Worm (Caenorhabditis elegans) whole organism, young adult: ENCODE results near the gene ZK355.3.

Source experiments
- C06A6.2 ChIP-seq: fragments of 200-800 bp; sonication (Bioruptor generic); conservative IDR thresholded peaks from 2 replicates; pipeline ENCODE4 v1.3.6; 2022; ENCODE audit warnings: missing genetic modification characterization, missing compliant biosample characterization
- F10E7.11 ChIP-seq: sonication (generic microtip); optimal IDR thresholded peaks from 2 replicates; lab custom pipeline; 2017; ENCODE audit warnings: mild to moderate bottlenecking, missing genetic modification characterization, moderate library complexity, missing compliant biosample characterization
- F37B4.10 ChIP-seq: fragments of 200-800 bp; sonication (Bioruptor generic); IDR thresholded peaks from 2 replicates; pipeline ENCODE4 v1.3.6; 2022; ENCODE audit warnings: missing genetic modification characterization, missing compliant biosample characterization
- Y53G8AR.9 ChIP-seq: fragments of 200-800 bp; sonication (Bioruptor generic); conservative IDR thresholded peaks from 2 replicates; pipeline ENCODE4 v1.3.6; 2022; ENCODE audit warnings: missing genetic modification reagents, missing genetic modification characterization, missing compliant biosample characterization
- ZK185.1 ChIP-seq: sonication (generic microtip); optimal IDR thresholded peaks from 2 replicates; lab custom pipeline; 2016; ENCODE audit warnings: mild to moderate bottlenecking, missing genetic modification characterization, missing compliant biosample characterization; ENCODE audit not compliant: poor library complexity, severe bottlenecking
- aptf-3 ChIP-seq: fragments of 200-800 bp; sonication (Bioruptor generic); IDR thresholded peaks from 2 replicates; pipeline ENCODE4 v1.3.6; 2022; ENCODE audit warnings: missing genetic modification characterization, missing compliant biosample characterization
- bed-1 ChIP-seq: fragments of 200-800 bp; sonication (Bioruptor generic); IDR thresholded peaks from 2 replicates; pipeline ENCODE4 v1.3.6; 2022; ENCODE audit warnings: missing genetic modification reagents, missing genetic modification characterization, missing compliant biosample characterization
- chd-7 ChIP-seq: sonication (generic microtip); optimal IDR thresholded peaks from 2 replicates; lab custom pipeline; 2016; ENCODE audit warnings: mild to moderate bottlenecking, missing genetic modification characterization, moderate library complexity, missing compliant biosample characterization
- die-1 ChIP-seq: sonication (generic microtip); optimal IDR thresholded peaks from 2 replicates; lab custom pipeline; 2016; ENCODE audit warnings: missing genotype, mild to moderate bottlenecking, missing genetic modification characterization, missing compliant biosample characterization
- dox-1 ChIP-seq: fragments of 200-800 bp; sonication (Bioruptor generic); IDR thresholded peaks from 2 replicates; pipeline ENCODE4 v1.3.6; 2022; ENCODE audit warnings: missing genetic modification reagents, missing genetic modification characterization, missing compliant biosample characterization
- dpl-1 ChIP-seq: fragments of 150-350 bp; optimal IDR thresholded peaks from 2 replicates; lab custom pipeline; 2014; ENCODE audit warnings: missing biosample characterization, missing genetic modification reagents, missing genetic modification characterization
- egrh-3 ChIP-seq: fragments of 200-800 bp; sonication (Bioruptor generic); IDR thresholded peaks from 2 replicates; pipeline ENCODE4 v1.3.6; 2022; ENCODE audit warnings: missing genetic modification reagents, missing genetic modification characterization, missing compliant biosample characterization
- ets-4 ChIP-seq: fragments of 200-800 bp; sonication (Bioruptor generic); optimal IDR thresholded peaks from 2 replicates; lab custom pipeline; 2018; ENCODE audit warnings: mild to moderate bottlenecking, missing genetic modification characterization, missing compliant biosample characterization
- hlh-26 ChIP-seq: fragments of 200-800 bp; sonication (Bioruptor generic); conservative IDR thresholded peaks from 2 replicates; pipeline ENCODE4 v1.3.6; 2022; ENCODE audit warnings: missing genetic modification reagents, missing genetic modification characterization, missing compliant biosample characterization
- hmg-1.2 ChIP-seq: fragments of 200-800 bp; sonication (Bioruptor generic); IDR thresholded peaks from 2 replicates; pipeline ENCODE4 v1.3.6; 2022; ENCODE audit warnings: missing genetic modification reagents, missing genetic modification characterization, missing compliant biosample characterization
- hmg-20 ChIP-seq: fragments of 200-800 bp; sonication (Bioruptor generic); IDR thresholded peaks from 2 replicates; pipeline ENCODE4 v1.3.6; 2022; ENCODE audit warnings: missing genetic modification reagents, missing genetic modification characterization, missing compliant biosample characterization
- lsy-27 ChIP-seq: sonication (generic microtip); optimal IDR thresholded peaks from 2 replicates; lab custom pipeline; 2017; ENCODE audit warnings: missing genetic modification characterization, mild to moderate bottlenecking, missing compliant biosample characterization, antibody characterized with exemption, missing genotype, borderline replicate concordance; ENCODE audit not compliant: insufficient read depth
- madf-6 ChIP-seq: fragments of 200-800 bp; sonication (Bioruptor generic); IDR thresholded peaks from 2 replicates; pipeline ENCODE4 v1.3.6; 2022; ENCODE audit warnings: missing genetic modification reagents, missing genetic modification characterization, missing compliant biosample characterization
- mcd-1 ChIP-seq: fragments of 200-800 bp; sonication (Bioruptor generic); IDR thresholded peaks from 2 replicates; pipeline ENCODE4 v1.3.6; 2022; ENCODE audit warnings: missing genetic modification reagents, missing genetic modification characterization, missing compliant biosample characterization
- mes-4 ChIP-seq: sonication (generic microtip); optimal IDR thresholded peaks from 2 replicates; lab custom pipeline; 2016; ENCODE audit warnings: missing genotype, missing genetic modification characterization, missing compliant biosample characterization
- nhr-80 ChIP-seq: sonication (generic microtip); optimal IDR thresholded peaks from 2 replicates; lab custom pipeline; 2016; ENCODE audit warnings: missing genetic modification characterization, missing compliant biosample characterization
- rcor-1 ChIP-seq: fragments of 200-800 bp; sonication (Bioruptor generic); IDR thresholded peaks from 2 replicates; pipeline ENCODE4 v1.3.6; 2022; ENCODE audit warnings: missing genetic modification reagents, missing genetic modification characterization, missing compliant biosample characterization
- rec-8 ChIP-seq, 2 experiments: sonication (generic microtip); optimal IDR thresholded peaks; 2 replicates each; lab custom pipeline; 2016; ENCODE audit warnings: mild to moderate bottlenecking in 2 of 2, missing genetic modification characterization in 2 of 2, missing genetic modification reagents in 2 of 2, missing genotype in 2 of 2, missing biosample characterization in 1 of 2, missing compliant biosample characterization in 1 of 2, moderate library complexity in 1 of 2
- snpc-1.1 ChIP-seq: sonication (generic microtip); optimal IDR thresholded peaks from 2 replicates; lab custom pipeline; 2017; ENCODE audit warnings: missing genetic modification characterization, mild to moderate bottlenecking, missing compliant biosample characterization, antibody characterized with exemption, moderate library complexity, missing genotype, missing genetic modification reagents; ENCODE audit not compliant: insufficient read depth
- snpc-3.4 ChIP-seq: sonication (generic microtip); optimal IDR thresholded peaks from 2 replicates; lab custom pipeline; 2017; ENCODE audit warnings: missing genetic modification characterization, mild to moderate bottlenecking, missing compliant biosample characterization, antibody characterized with exemption, moderate library complexity, missing genotype, missing genetic modification reagents
- snpc-4 ChIP-seq, 5 experiments: fragments of 150-350 bp in 1 of 5; sonication (generic microtip) in 4 of 5; optimal IDR thresholded peaks; 2 replicates each; lab custom pipeline; 2014 to 2018; ENCODE audit warnings: missing genetic modification characterization in 5 of 5, missing biosample characterization in 3 of 5, antibody characterized with exemption in 2 of 5, mild to moderate bottlenecking in 2 of 5, missing compliant biosample characterization in 2 of 5, missing genotype in 2 of 5, moderate library complexity in 2 of 5, missing genetic modification reagents in 1 of 5
- sptf-2 ChIP-seq: fragments of 200-800 bp; sonication (Bioruptor generic); optimal IDR thresholded peaks from 2 replicates; lab custom pipeline; 2018; ENCODE audit warnings: mild to moderate bottlenecking, missing genetic modification characterization, missing compliant biosample characterization
- unc-130 ChIP-seq: sonication (generic microtip); optimal IDR thresholded peaks from 2 replicates; lab custom pipeline; 2016; ENCODE audit warnings: missing genetic modification reagents, missing genetic modification characterization, missing compliant biosample characterization
- xnd-1 ChIP-seq: sonication (generic microtip); optimal IDR thresholded peaks from 2 replicates; lab custom pipeline; 2016; ENCODE audit warnings: missing genotype, missing genetic modification reagents, missing genetic modification characterization, missing compliant biosample characterization
- zfh-2 ChIP-seq: fragments of 200-800 bp; sonication (Bioruptor generic); conservative IDR thresholded peaks from 2 replicates; pipeline ENCODE4 v1.3.6; 2022; ENCODE audit warnings: missing genetic modification reagents, missing genetic modification characterization, missing compliant biosample characterization
- ztf-28 ChIP-seq: fragments of 200-800 bp; sonication (Bioruptor generic); IDR thresholded peaks from 2 replicates; pipeline ENCODE4 v1.3.6; 2022; ENCODE audit warnings: missing genetic modification reagents, missing genetic modification characterization, missing compliant biosample characterization

ZK355.3 gene

DNA sequence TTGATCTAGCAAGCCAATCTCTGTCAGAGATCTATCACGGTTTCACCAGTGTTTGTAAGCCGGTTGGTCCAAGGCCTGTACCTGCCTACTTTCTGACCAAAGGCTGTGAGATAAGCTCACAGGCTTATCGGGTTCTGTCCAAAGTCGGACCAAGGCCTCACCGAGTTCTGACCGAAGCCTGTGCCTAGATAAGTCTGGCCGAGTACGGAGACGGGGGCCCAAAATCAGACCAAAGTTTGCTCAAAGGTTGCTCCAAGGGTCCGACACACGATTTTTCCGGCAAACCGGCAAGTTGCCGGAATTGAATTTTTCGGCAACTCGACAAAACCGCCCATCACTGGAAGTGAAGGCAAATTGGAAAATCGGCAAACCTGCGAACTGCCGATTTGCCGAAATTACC lies 4.1 kb upstream of the ZK355.3 start:
- TF ChIP-seq zfh-2 (GFP tag; lab: Robert Waterston, UW) (peak; percentile 62; the same call in 1 of the 2 replicates), lsy-27 (tag; lab: Kevin White, UChicago) (no peak)

DNA sequence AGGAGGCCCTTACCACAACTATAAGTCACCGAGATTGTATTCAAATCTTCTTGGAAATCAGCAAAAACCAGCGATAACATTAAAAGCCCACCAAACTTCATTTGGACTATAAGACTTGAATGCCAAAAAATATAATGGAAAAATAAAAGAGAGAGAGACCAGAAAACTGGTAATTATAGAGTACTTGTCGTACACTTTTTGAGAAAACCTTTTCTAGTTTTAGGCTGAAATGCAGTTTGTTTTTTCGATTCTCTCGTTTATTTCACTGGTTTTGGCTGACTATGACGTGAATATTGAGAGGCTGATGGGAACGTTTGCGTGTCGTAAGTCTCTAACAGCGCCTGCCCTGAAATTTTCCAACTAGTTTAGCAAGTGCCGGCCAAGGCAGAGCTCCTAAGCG lies 3.1 kb upstream of the ZK355.3 start, which contains the start of the genes irld-64 and irld-63:
Gene irld-64, minus strand, starts transcription at position 101 of the 400 bp plus-strand sequence.
Gene irld-63, plus strand, starts transcription at position 230 of the 400 bp plus-strand sequence.
- no peak for TF ChIP-seq bed-1 (GFP tag; lab: Robert Waterston, UW)
- TF ChIP-seq ets-4, result no peak
- no peak for TF ChIP-seq xnd-1 (tag; lab: Kevin White, UChicago)
- no peak for TF ChIP-seq ZK185.1 (tag; lab: Kevin White, UChicago)
- no peak for TF ChIP-seq snpc-3.4 (tag; lab: Kevin White, UChicago)
- TF ChIP-seq hlh-26 (GFP tag; lab: Robert Waterston, UW), result no peak
- no peak for TF ChIP-seq chd-7 (tag; lab: Kevin White, UChicago)
- no peak for TF ChIP-seq snpc-4 (GFP tag; optimal IDR thresholded peaks at IDR 0.05; lab: Kevin White, UChicago)
- no peak for TF ChIP-seq snpc-4 (tag; optimal IDR thresholded peaks at IDR 0.05; lab: Kevin White, UChicago)
- no peak for TF ChIP-seq sptf-2 (GFP tag; lab: Kevin White, UChicago)
- no peak for TF ChIP-seq rcor-1 (GFP tag; lab: Robert Waterston, UW)
- TF ChIP-seq, all 124 proteins: peak for 0

DNA sequence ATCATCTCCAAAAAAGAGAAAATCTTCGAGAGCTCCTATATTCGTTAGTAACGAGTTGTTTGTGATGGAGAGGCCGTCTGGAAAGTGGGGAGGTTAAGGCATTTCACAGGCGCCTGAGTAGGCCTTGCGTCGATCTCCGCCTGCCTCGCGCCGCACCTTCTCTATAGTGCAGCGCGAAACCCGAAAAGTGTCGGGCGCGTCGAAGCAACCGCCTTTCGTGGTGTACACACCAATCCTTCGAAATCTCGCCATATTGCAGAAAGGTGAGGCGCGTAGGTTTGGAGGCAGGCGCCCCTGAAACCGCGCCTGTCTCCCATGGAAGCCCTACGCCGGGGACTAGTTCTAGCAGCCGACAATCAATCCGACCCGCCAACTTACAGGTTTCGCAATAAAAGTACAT lies 2.4 kb upstream of the ZK355.3 start:
- TF ChIP-seq Y53G8AR.9 (GFP tag; lab: Robert Waterston, UW), result no peak
- peak; percentile 54 for TF ChIP-seq snpc-1.1 (tag; lab: Kevin White, UChicago)
- TF ChIP-seq C06A6.2, result no peak
- TF ChIP-seq dox-1 (GFP tag; lab: Robert Waterston, UW), result no peak
- no peak for TF ChIP-seq hmg-20
- TF ChIP-seq ztf-28 (GFP tag; lab: Robert Waterston, UW), result 0 out of 2 replicates have a peak, but pooled peaks have one; percentile 10
- TF ChIP-seq zfh-2 (GFP tag; lab: Robert Waterston, UW), result peak; percentile 81

DNA sequence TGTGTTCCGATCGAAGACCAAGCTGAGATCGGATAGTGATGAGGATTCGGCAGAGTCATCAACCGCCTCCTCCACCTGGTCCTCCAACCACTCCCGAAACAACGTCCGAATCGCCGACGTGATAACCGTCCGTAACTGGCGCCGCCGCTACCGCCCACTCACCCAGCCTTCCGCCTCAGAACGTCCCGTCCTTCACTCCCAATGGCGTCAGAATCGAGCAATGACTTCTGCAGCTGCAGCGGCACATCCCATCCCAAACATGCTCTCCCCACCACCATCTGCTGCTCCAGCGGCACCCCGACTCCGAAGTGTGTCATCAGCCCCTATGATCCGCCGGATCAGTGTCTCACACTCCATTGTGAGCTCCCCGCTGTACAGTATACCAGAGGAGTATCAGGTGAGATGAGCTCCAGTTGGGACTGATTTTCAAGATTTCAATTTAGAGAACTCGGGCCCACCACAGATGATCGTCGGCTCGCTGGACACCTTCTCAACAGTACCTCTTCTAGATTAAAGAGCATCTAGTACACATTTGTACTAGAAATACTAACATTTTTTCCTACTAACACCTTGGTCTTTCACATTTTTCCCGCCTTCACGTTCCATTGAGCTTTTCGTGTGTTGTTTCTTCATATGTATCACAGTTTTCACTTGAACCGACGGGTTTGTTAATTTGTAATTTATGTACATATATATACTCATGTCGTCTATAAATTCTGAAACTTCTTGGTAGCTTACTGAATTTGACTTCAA lies 1.5 kb downstream of the ZK355.3 start:
- TF ChIP-seq egrh-3 (GFP tag; lab: Robert Waterston, UW) (peak; percentile 72), zfh-2 (GFP tag; lab: Robert Waterston, UW) (peak; percentile 68), rec-8 (tag; optimal IDR thresholded peaks at IDR 0.05; lab: Kevin White, UChicago) (no peak), die-1 (tag; lab: Kevin White, UChicago) (no peak), ztf-28 (GFP tag; lab: Robert Waterston, UW) (no peak), unc-130 (GFP tag; lab: Kevin White, UChicago) (no peak), F10E7.11 (tag; lab: Kevin White, UChicago) (peak; percentile 15), aptf-3 (GFP tag; lab: Robert Waterston, UW) (0 out of 2 replicates have a peak, but pooled peaks have one; percentile 7), nhr-80 (tag; lab: Kevin White, UChicago) (no peak), mcd-1 (GFP tag; lab: Robert Waterston, UW) (0 out of 2 replicates have a peak, but pooled peaks have one; percentile 28), ets-4 (peak; percentile 3)

DNA sequence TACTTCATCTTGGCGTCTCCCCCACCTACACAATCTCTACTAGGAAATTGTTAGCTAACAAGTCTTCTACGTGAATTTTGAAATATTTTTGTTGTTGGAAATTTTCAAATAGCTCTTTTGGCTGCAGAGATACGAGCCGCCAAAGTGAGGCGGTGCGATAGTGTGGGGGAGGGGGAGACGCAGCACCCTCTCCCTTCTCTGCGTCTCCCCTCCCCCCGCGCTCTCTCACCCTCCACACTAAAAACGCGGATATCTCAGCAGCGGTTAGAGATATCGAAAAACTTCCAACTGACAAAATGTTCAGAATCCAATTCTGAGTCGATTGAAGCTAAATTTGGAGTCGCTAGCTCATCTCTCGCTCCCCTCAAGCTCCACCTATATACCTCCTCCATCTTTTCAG lies 2.4 kb downstream of the ZK355.3 start:
- TF ChIP-seq madf-6 (no peak), mes-4 (tag; lab: Kevin White, UChicago) (no peak), dpl-1 (GFP tag; lab: Kevin White, UChicago) (no peak), chd-7 (tag; lab: Kevin White, UChicago) (no peak), F37B4.10 (GFP tag; lab: Robert Waterston, UW) (no peak), zfh-2 (GFP tag; lab: Robert Waterston, UW) (peak; percentile 55; the same call in 1 of the 2 replicates), egrh-3 (GFP tag; lab: Robert Waterston, UW) (peak; percentile 61; the same call in 1 of the 2 replicates), die-1 (tag; lab: Kevin White, UChicago) (no peak), hmg-1.2 (peak; percentile 67)
